Fruit fly (Drosophila melanogaster) whole organism, embryonic: ENCODE data around the gene CG6656.

ENCODE experiments used
- Abd-B ChIP-seq: fragments of 200-800 bp; sonication (Bioruptor generic); optimal IDR thresholded peaks from 2 replicates; lab custom pipeline; 2018; ENCODE audit warnings: missing biosample characterization, mild to moderate bottlenecking, missing genetic modification characterization, moderate library complexity
- Asciz ChIP-seq: fragments of 200-800 bp; sonication (Bioruptor generic); optimal IDR thresholded peaks from 2 replicates; lab custom pipeline; 2017; ENCODE audit warnings: missing biosample characterization, mild to moderate bottlenecking, missing genetic modification characterization, missing genetic modification reagents
- B-H1 ChIP-seq: fragments of 200-800 bp; sonication (Bioruptor generic); IDR thresholded peaks from 3 replicates; pipeline ENCODE4 v1.3.6; 2022; ENCODE audit warnings: missing biosample characterization, missing genetic modification characterization
- CG10209 ChIP-seq: fragments of 200-800 bp; sonication (Bioruptor generic); optimal IDR thresholded peaks from 3 replicates; lab custom pipeline; 2017; ENCODE audit warnings: missing biosample characterization, mild to moderate bottlenecking, missing genetic modification characterization, missing genetic modification reagents
- CG11456 ChIP-seq: fragments of 200-800 bp; sonication (Bioruptor generic); IDR thresholded peaks from 3 replicates; pipeline ENCODE4 v1.3.6; 2022; ENCODE audit warnings: missing biosample characterization, missing genetic modification characterization
- CG12219 ChIP-seq: fragments of 200-800 bp; sonication (Bioruptor generic); optimal IDR thresholded peaks from 3 replicates; lab custom pipeline; 2018; ENCODE audit warnings: missing biosample characterization, mild to moderate bottlenecking, missing genetic modification characterization
- CG13894 ChIP-seq: fragments of 200-800 bp; sonication (Bioruptor generic); optimal IDR thresholded peaks from 3 replicates; lab custom pipeline; 2018; ENCODE audit warnings: missing biosample characterization, mild to moderate bottlenecking, missing genetic modification characterization, moderate library complexity
- CG14710 ChIP-seq: fragments of 200-800 bp; sonication (Bioruptor generic); optimal IDR thresholded peaks from 3 replicates; lab custom pipeline; 2019; ENCODE audit warnings: missing biosample characterization, mild to moderate bottlenecking, missing genetic modification characterization, moderate library complexity
- CG15479 ChIP-seq: fragments of 200-800 bp; sonication (Bioruptor generic); optimal IDR thresholded peaks from 3 replicates; lab custom pipeline; 2019; ENCODE audit warnings: missing biosample characterization, mild to moderate bottlenecking, missing genetic modification characterization, moderate library complexity
- CG1603 ChIP-seq: fragments of 200-800 bp; sonication (Bioruptor generic); optimal IDR thresholded peaks from 2 replicates; lab custom pipeline; 2019; ENCODE audit warnings: missing biosample characterization, mild to moderate bottlenecking, missing genetic modification characterization, moderate library complexity
- CG16813 ChIP-seq: fragments of 200-800 bp; sonication (Bioruptor generic); IDR thresholded peaks from 3 replicates; pipeline ENCODE4 v1.3.6; 2022; ENCODE audit warnings: missing biosample characterization, missing genetic modification characterization; ENCODE audit not compliant: partially characterized antibody
- CG18011 ChIP-seq: fragments of 200-800 bp; sonication (Bioruptor generic); optimal IDR thresholded peaks from 2 replicates; lab custom pipeline; 2017; ENCODE audit warnings: missing biosample characterization, missing genetic modification characterization, mild to moderate bottlenecking, moderate library complexity, missing genotype
- CG2116 ChIP-seq: fragments of 200-800 bp; sonication (Bioruptor generic); optimal IDR thresholded peaks from 3 replicates; lab custom pipeline; 2018; ENCODE audit warnings: missing biosample characterization, mild to moderate bottlenecking, missing genetic modification characterization
- CG2875 ChIP-seq: fragments of 200-800 bp; sonication (Bioruptor generic); optimal IDR thresholded peaks from 2 replicates; lab custom pipeline; 2017; ENCODE audit warnings: missing biosample characterization, mild to moderate bottlenecking, missing genetic modification characterization, missing genetic modification reagents
- CG30431 ChIP-seq: fragments of 200-800 bp; sonication (Bioruptor generic); optimal IDR thresholded peaks from 2 replicates; lab custom pipeline; 2017; ENCODE audit warnings: missing biosample characterization, missing genetic modification characterization
- CG31388 ChIP-seq: fragments of 200-800 bp; sonication (Bioruptor generic); optimal IDR thresholded peaks from 2 replicates; lab custom pipeline; 2016; ENCODE audit warnings: missing biosample characterization, missing genetic modification characterization
- CG3407 ChIP-seq: fragments of 200-800 bp; sonication (Bioruptor generic); optimal IDR thresholded peaks from 2 replicates; lab custom pipeline; 2018; ENCODE audit warnings: missing biosample characterization, mild to moderate bottlenecking, missing genetic modification characterization
- CG3847 ChIP-seq: fragments of 200-800 bp; sonication (Bioruptor generic); IDR thresholded peaks from 2 replicates; pipeline ENCODE4 v1.3.6; 2022; ENCODE audit warnings: missing biosample characterization, missing genetic modification characterization
- CG4404 ChIP-seq: fragments of 200-800 bp; sonication (Bioruptor generic); IDR thresholded peaks from 2 replicates; pipeline ENCODE4 v1.3.6; 2022; ENCODE audit warnings: missing biosample characterization, missing genetic modification characterization
- CG5180 ChIP-seq: fragments of 200-800 bp; sonication (Bioruptor generic); optimal IDR thresholded peaks from 3 replicates; lab custom pipeline; 2017; ENCODE audit warnings: missing biosample characterization, missing genetic modification characterization, mild to moderate bottlenecking, moderate library complexity, missing genetic modification reagents
- CG6654 ChIP-seq: fragments of 200-800 bp; sonication (Bioruptor generic); optimal IDR thresholded peaks from 2 replicates; lab custom pipeline; 2017; ENCODE audit warnings: missing biosample characterization, mild to moderate bottlenecking, missing genetic modification characterization
- CG6765 ChIP-seq: fragments of 200-800 bp; sonication (Bioruptor generic); optimal IDR thresholded peaks from 3 replicates; lab custom pipeline; 2017; ENCODE audit warnings: missing biosample characterization, mild to moderate bottlenecking, missing genetic modification characterization
- CG6854 ChIP-seq: fragments of 200-800 bp; sonication (Bioruptor generic); optimal IDR thresholded peaks from 3 replicates; lab custom pipeline; 2017; ENCODE audit warnings: missing biosample characterization, mild to moderate bottlenecking, missing genetic modification characterization
- CkIIα-i1 ChIP-seq: fragments of 200-800 bp; sonication (Bioruptor generic); IDR thresholded peaks from 2 replicates; pipeline ENCODE4 v1.3.6; 2022; ENCODE audit warnings: missing biosample characterization, missing genetic modification characterization
- Eip74EF ChIP-seq, 2 experiments: fragments of 200-800 bp in 1 of 2; fragments of >200 bp in 1 of 2; sonication (Bioruptor generic) in 1 of 2; optimal IDR thresholded peaks; 2 replicates each; lab custom pipeline; 2017 to 2019; ENCODE audit warnings: missing biosample characterization in 2 of 2, missing genetic modification characterization in 2 of 2, mild to moderate bottlenecking in 1 of 2, moderate library complexity in 1 of 2
- HLH4C ChIP-seq: fragments of 200-800 bp; sonication (Bioruptor generic); IDR thresholded peaks from 3 replicates; pipeline ENCODE4 v1.3.6; 2022; ENCODE audit warnings: missing biosample characterization, missing genetic modification characterization; ENCODE audit not compliant: partially characterized antibody
- Lhr ChIP-seq: fragments of 200-800 bp; sonication (Bioruptor generic); optimal IDR thresholded peaks from 3 replicates; lab custom pipeline; 2017; ENCODE audit warnings: mild to moderate bottlenecking, missing biosample characterization, missing genetic modification reagents, missing genetic modification characterization
- MESR4 ChIP-seq: fragments of 200-800 bp; sonication (Bioruptor generic); optimal IDR thresholded peaks from 2 replicates; lab custom pipeline; 2018; ENCODE audit warnings: missing biosample characterization, mild to moderate bottlenecking, missing genetic modification characterization, moderate library complexity
- Mrtf ChIP-seq: fragments of 200-800 bp; sonication (Bioruptor generic); IDR thresholded peaks from 3 replicates; pipeline ENCODE4 v1.3.6; 2022; ENCODE audit warnings: missing biosample characterization, missing genetic modification characterization
- Myb ChIP-seq: fragments of 200-800 bp; sonication (Bioruptor generic); optimal IDR thresholded peaks from 2 replicates; lab custom pipeline; 2016; ENCODE audit warnings: missing biosample characterization, missing genetic modification characterization
- Oaz ChIP-seq: fragments of 200-800 bp; sonication (Bioruptor generic); IDR thresholded peaks from 2 replicates; pipeline ENCODE4 v1.3.6; 2022; ENCODE audit warnings: missing biosample characterization, missing genetic modification characterization
- Oli ChIP-seq: fragments of 200-800 bp; sonication (Bioruptor generic); optimal IDR thresholded peaks from 2 replicates; lab custom pipeline; 2018; ENCODE audit warnings: missing biosample characterization, mild to moderate bottlenecking, missing genetic modification characterization, moderate library complexity
- Spps ChIP-seq: fragments of 200-800 bp; sonication (Bioruptor generic); optimal IDR thresholded peaks from 2 replicates; lab custom pipeline; 2018; ENCODE audit warnings: missing biosample characterization, mild to moderate bottlenecking, missing genetic modification characterization
- Vsx1 ChIP-seq: fragments of 200-800 bp; sonication (Bioruptor generic); optimal IDR thresholded peaks from 2 replicates; lab custom pipeline; 2017; ENCODE audit warnings: missing biosample characterization, mild to moderate bottlenecking, missing genetic modification characterization, missing genetic modification reagents
- ac ChIP-seq: fragments of 200-800 bp; sonication (Bioruptor generic); optimal IDR thresholded peaks from 3 replicates; lab custom pipeline; 2017; ENCODE audit warnings: missing biosample characterization, mild to moderate bottlenecking, missing genetic modification characterization
- caup ChIP-seq: fragments of 200-800 bp; sonication (Bioruptor generic); optimal IDR thresholded peaks from 3 replicates; lab custom pipeline; 2017; ENCODE audit warnings: missing biosample characterization, mild to moderate bottlenecking, missing genetic modification characterization, moderate library complexity; ENCODE audit not compliant: severe bottlenecking
- disco-r ChIP-seq: fragments of 200-800 bp; sonication (Bioruptor generic); optimal IDR thresholded peaks from 2 replicates; lab custom pipeline; 2016; ENCODE audit warnings: missing biosample characterization, missing genetic modification characterization
- grau ChIP-seq: fragments of 200-800 bp; optimal IDR thresholded peaks from 3 replicates; lab custom pipeline; 2019; ENCODE audit warnings: missing biosample characterization, mild to moderate bottlenecking, missing genetic modification characterization, moderate library complexity
- her ChIP-seq: fragments of 200-800 bp; sonication (Bioruptor generic); optimal IDR thresholded peaks from 2 replicates; lab custom pipeline; 2016; ENCODE audit warnings: missing biosample characterization, missing genetic modification characterization
- hth ChIP-seq: fragments of >200 bp; optimal IDR thresholded peaks from 2 replicates; lab custom pipeline; 2017; ENCODE audit warnings: inconsistent platforms
- insv ChIP-seq, 2 experiments: fragments of 200-800 bp; sonication (Bioruptor generic); optimal IDR thresholded peaks; 3 replicates each; lab custom pipeline; 2016 to 2018; ENCODE audit warnings: missing biosample characterization in 2 of 2, missing genetic modification characterization in 2 of 2
- ken ChIP-seq: fragments of 200-800 bp; sonication (Bioruptor generic); IDR thresholded peaks from 3 replicates; pipeline ENCODE4 v1.3.6; 2022; ENCODE audit warnings: missing biosample characterization, missing genetic modification characterization
- kni ChIP-seq: fragments of 200-800 bp; sonication (Bioruptor generic); optimal IDR thresholded peaks from 3 replicates; lab custom pipeline; 2017; ENCODE audit warnings: mild to moderate bottlenecking, missing biosample characterization, missing genetic modification reagents, missing genetic modification characterization
- lilli ChIP-seq: fragments of 200-800 bp; sonication (Bioruptor generic); optimal IDR thresholded peaks from 3 replicates; lab custom pipeline; 2016; ENCODE audit warnings: missing biosample characterization, missing genetic modification characterization
- maf-S ChIP-seq: fragments of 200-800 bp; sonication (Bioruptor generic); optimal IDR thresholded peaks from 2 replicates; lab custom pipeline; 2016; ENCODE audit warnings: missing biosample characterization, missing genetic modification characterization
- nerfin-2 ChIP-seq: fragments of 200-800 bp; sonication (Bioruptor generic); IDR thresholded peaks from 2 replicates; pipeline ENCODE4 v1.3.6; 2022; ENCODE audit warnings: missing biosample characterization, missing genetic modification characterization; ENCODE audit not compliant: partially characterized antibody
- sens-2 ChIP-seq: fragments of 200-800 bp; sonication (Bioruptor generic); IDR thresholded peaks from 2 replicates; pipeline ENCODE4 v1.3.6; 2022; ENCODE audit warnings: missing biosample characterization, missing genetic modification characterization
- slou ChIP-seq: fragments of 200-800 bp; sonication (Bioruptor generic); optimal IDR thresholded peaks from 3 replicates; lab custom pipeline; 2016; ENCODE audit warnings: missing biosample characterization, missing genetic modification characterization
- tio ChIP-seq: fragments of 200-800 bp; sonication (Bioruptor generic); optimal IDR thresholded peaks from 2 replicates; lab custom pipeline; 2017; ENCODE audit warnings: missing biosample characterization, missing genetic modification characterization, inconsistent platforms
- toy ChIP-seq: fragments of 200-800 bp; sonication (Bioruptor generic); IDR thresholded peaks from 2 replicates; pipeline ENCODE4 v1.3.6; 2022; ENCODE audit warnings: missing biosample characterization, missing genetic modification characterization
- twi ChIP-seq: fragments of 200-800 bp; optimal IDR thresholded peaks from 2 replicates; lab custom pipeline; 2019; ENCODE audit warnings: missing biosample characterization, mild to moderate bottlenecking, missing genetic modification characterization, moderate library complexity

The CG6656 gene

DNA sequence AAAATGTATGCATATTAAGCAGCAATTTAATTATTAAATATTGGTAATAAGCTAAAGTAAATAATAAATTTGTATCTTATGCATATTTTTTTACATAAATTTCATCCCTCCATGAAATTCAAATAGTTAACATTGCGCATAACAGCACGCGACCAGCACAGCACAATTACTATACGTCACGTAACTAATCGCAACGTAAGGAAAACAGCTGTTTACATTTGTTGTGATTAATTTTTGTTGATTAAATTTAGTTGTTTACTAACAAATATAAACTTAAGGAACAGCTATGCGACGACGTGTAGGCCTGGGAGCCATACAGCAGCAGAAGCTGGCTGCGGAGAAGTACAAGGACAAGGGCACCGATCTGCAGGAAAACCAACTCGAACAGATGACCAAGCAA is 10.1 kb upstream of the CG6656 start, which contains the start of gene lsn (continued):
- TF ChIP-seq CG2875 (GFP tag; lab: Kevin White, UChicago) (peak; percentile 49), B-H1 (GFP tag; lab: Robert Waterston, UW) (no peak), Mrtf (GFP tag; lab: Robert Waterston, UW) (no peak), disco-r (GFP tag; lab: Kevin White, UChicago) (no peak), Oaz (GFP tag; lab: Robert Waterston, UW) (no peak), CG15479 (GFP tag; lab: Kevin White, UChicago) (no peak), tio (GFP tag; lab: Kevin White, UChicago) (no peak), CG31388 (no peak), CG10209 (GFP tag; lab: Kevin White, UChicago) (peak; percentile 25), ken (no peak), Asciz (no peak), CG4404 (GFP tag; lab: Robert Waterston, UW) (no peak), CG6654 (GFP tag; lab: Kevin White, UChicago) (no peak), CG13894 (tag; lab: Kevin White, UChicago) (no peak), CG3847 (GFP tag; lab: Robert Waterston, UW) (no peak), MESR4 (GFP tag; lab: Kevin White, UChicago) (peak; percentile 61), nerfin-2 (no peak), Oli (tag; lab: Kevin White, UChicago) (no peak), CG30431 (GFP tag; lab: Kevin White, UChicago) (no peak), CG12219 (no peak), CG14710 (tag; lab: Kevin White, UChicago) (no peak), Lhr (GFP tag; lab: Kevin White, UChicago) (peak; percentile 2), CG3407 (GFP tag; lab: Kevin White, UChicago) (peak; percentile 9), her (GFP tag; lab: Kevin White, UChicago) (no peak), CG16813 (no peak), CG1603 (tag; lab: Kevin White, UChicago) (peak; percentile 68), sens-2 (GFP tag; lab: Robert Waterston, UW) (no peak), maf-S (GFP tag; lab: Kevin White, UChicago) (no peak), caup (GFP tag; lab: Kevin White, UChicago) (peak; percentile 51), HLH4C (no peak), insv (GFP tag; optimal IDR thresholded peaks at IDR 0.05; lab: Kevin White, UChicago) (no peak), CG6854 (GFP tag; lab: Kevin White, UChicago) (no peak), CG2116 (GFP tag; lab: Kevin White, UChicago) (no peak), grau (peak; percentile 31), hth (lab: Kevin White, UChicago) (no peak), CkIIα-i1 (no peak), ac (GFP tag; lab: Kevin White, UChicago) (peak; percentile 13), CG11456 (GFP tag; lab: Robert Waterston, UW) (no peak), CG18011 (no peak), Vsx1 (GFP tag; lab: Kevin White, UChicago) (peak; percentile 31), toy (GFP tag; lab: Robert Waterston, UW) (no peak), slou (GFP tag; lab: Kevin White, UChicago) (no peak), CG6765 (GFP tag; lab: Kevin White, UChicago) (no peak), Spps (no peak), Abd-B (GFP tag; lab: Kevin White, UChicago) (no peak), twi (peak; percentile 15), lilli (no peak), kni (no peak), CG5180 (GFP tag; lab: Kevin White, UChicago) (no peak), Eip74EF (GFP tag; optimal IDR thresholded peaks at IDR 0.05; lab: Kevin White, UChicago) (no peak), Myb (GFP tag; lab: Kevin White, UChicago) (no peak)
